Worm (Caenorhabditis elegans): Measurements from ENCODE around the gene atf-2.

The atf-2 gene

DNA sequence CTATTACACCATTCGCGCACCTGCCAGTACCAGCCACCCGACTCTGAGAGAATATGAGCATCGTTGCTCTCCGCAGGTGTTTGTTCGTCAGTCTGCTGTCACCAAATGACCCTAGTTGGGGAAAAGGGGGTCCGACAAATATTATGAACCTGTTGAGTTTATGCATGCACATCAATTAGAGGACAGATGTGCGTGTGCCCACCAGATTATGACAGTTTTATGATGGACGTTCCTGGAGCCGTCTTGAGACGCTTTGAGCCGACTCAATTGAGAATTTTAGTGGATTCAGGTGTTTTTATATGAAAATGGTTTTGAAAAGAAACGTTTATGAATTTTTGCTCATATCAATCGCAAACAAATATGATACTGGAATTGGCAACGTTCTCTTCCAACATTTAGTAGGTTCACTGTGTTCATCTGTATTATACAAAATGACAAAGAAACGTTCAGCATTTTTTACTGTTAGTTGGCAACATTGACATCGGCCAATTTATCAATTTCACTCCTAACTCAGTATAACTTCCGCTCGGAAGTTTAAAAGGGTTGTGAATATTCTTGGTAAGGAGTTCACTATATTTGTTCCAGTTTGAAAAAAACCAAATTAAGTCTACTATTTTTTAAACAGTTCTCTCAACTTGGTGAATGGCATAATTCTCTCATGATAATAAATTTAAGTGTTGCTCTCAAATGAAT is 4.4 kb upstream of the atf-2 start (continued):
- peak; percentile 78; the same call in 1 of the 2 replicates for TF ChIP-seq ceh-20 (GFP tag; IDR thresholded peaks at IDR 0.05)
- no peak for TF ChIP-seq dmd-8 (GFP tag; IDR thresholded peaks at IDR 0.05)
- TF ChIP-seq egl-27 (tag; optimal IDR thresholded peaks at IDR 0.05), result no peak
- TF ChIP-seq daf-8 (GFP tag; IDR thresholded peaks at IDR 0.05), result no peak
- no peak for TF ChIP-seq lin-39 (tag; optimal IDR thresholded peaks at IDR 0.05)
- peak in 1 of 2 experiments; percentile 45 for TF ChIP-seq hif-1 (tag; optimal IDR thresholded peaks at IDR 0.05)
- no peak; the same call in none of the 2 replicates for TF ChIP-seq ctbp-1 (GFP tag; IDR thresholded peaks at IDR 0.05)
- no peak for TF ChIP-seq cey-2 (tag; optimal IDR thresholded peaks at IDR 0.05; ENCODE audit: borderline replicate concordance, insufficient read depth)
- TF ChIP-seq lin-1 (GFP tag; IDR thresholded peaks at IDR 0.05), result peak; percentile 40; the same call in 1 of the 2 replicates
- peak; percentile 52 for TF ChIP-seq dmd-6 (GFP tag; IDR thresholded peaks at IDR 0.05)
- no peak for TF ChIP-seq attf-4 (tag; optimal IDR thresholded peaks at IDR 0.05)

DNA sequence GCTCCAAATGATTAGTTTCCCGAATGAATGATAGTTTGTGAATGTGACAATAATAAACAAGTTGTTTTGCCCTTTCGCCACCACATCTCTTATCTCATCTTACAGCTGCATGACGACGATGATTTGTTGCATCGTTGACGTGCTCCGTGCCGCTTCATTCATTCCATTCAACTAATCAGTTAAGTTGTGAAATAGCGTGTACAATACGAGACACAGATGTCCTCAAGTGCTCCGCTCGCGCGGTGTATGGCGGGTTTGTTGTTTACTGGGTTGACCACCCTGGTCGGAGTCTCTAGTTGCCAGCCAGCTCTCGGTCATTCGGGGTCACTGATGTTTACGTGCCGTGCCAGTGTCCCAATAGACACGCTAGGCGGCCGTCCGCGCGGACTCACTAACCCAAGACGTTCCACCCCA is 3.8 kb upstream of the atf-2 start:
- TF ChIP-seq hlh-11 (tag; optimal IDR thresholded peaks at IDR 0.05) (peak; percentile 33), lir-3 (tag; optimal IDR thresholded peaks at IDR 0.05) (no peak), madf-9 (GFP tag; conservative IDR thresholded peaks at IDR 0.05) (no peak), mxl-3 (GFP tag; optimal IDR thresholded peaks at IDR 0.05) (peak; percentile 7), pqm-1 (tag; optimal IDR thresholded peaks at IDR 0.05) (no peak), dve-1 (tag; optimal IDR thresholded peaks at IDR 0.05; ENCODE audit: insufficient read depth) (peak; percentile 52), daf-16 (GFP tag; optimal IDR thresholded peaks at IDR 0.05) (peak in 1 of 2 experiments; percentile 82), daf-16 (tag; optimal IDR thresholded peaks at IDR 0.05) (peak; percentile 98), set-16 (GFP tag; IDR thresholded peaks at IDR 0.05) (peak; percentile 49), T26A8.4 (GFP tag; IDR thresholded peaks at IDR 0.05) (peak; percentile 14; the same call in 1 of the 2 replicates), tag-97 (GFP tag; IDR thresholded peaks at IDR 0.05) (no peak), daf-19 (GFP tag; conservative IDR thresholded peaks at IDR 0.05) (0 out of 2 replicates have a peak, but pooled peaks have one; percentile 11), hif-1 (tag; optimal IDR thresholded peaks at IDR 0.05) (peak in 1 of 2 experiments; percentile 33), ztf-7 (tag; optimal IDR thresholded peaks at IDR 0.05) (peak; percentile 10), Y48G9A.11 (GFP tag; IDR thresholded peaks at IDR 0.05) (no peak), lin-29 (GFP tag; IDR thresholded peaks at IDR 0.05) (no peak), zfp-2 (tag; optimal IDR thresholded peaks at IDR 0.05) (no peak), hlh-30 (tag; optimal IDR thresholded peaks at IDR 0.05; ENCODE audit: insufficient read depth) (peak; percentile 31), F49E8.2 (tag; optimal IDR thresholded peaks at IDR 0.05; ENCODE audit: borderline replicate concordance) (no peak), egl-43 (GFP tag; IDR thresholded peaks at IDR 0.05) (0 out of 2 replicates have a peak, but pooled peaks have one; percentile 71), nhr-28 (tag; optimal IDR thresholded peaks at IDR 0.05) (peak; percentile 38), mdl-1 (tag; optimal IDR thresholded peaks at IDR 0.05) (peak in 1 of 2 experiments; percentile 24), aha-1 (tag) (no peak)

DNA sequence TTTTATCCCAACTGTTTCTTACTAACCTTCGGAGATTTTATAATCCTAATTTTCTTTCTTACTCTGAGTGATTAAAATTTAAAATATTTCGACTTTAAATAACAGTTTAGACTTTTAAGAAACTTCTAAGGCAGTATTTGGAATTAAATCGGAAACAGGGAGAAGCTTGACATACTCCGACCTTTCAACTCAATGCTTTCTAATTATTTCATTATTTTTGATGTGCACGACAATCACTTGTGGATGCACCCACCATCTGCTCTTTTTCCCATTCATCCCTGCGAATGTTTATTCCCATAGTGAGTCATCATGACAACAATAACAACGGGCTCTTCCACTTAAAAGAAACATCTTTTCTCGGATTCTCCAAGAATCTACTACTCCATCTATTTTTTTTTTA is 3.1 kb upstream of the atf-2 start:
- TF ChIP-seq zfp-3 (GFP tag; conservative IDR thresholded peaks at IDR 0.05) (no peak), fos-1 (tag; optimal IDR thresholded peaks at IDR 0.05) (no peak), R02D3.7 (tag; optimal IDR thresholded peaks at IDR 0.05) (no peak)

DNA sequence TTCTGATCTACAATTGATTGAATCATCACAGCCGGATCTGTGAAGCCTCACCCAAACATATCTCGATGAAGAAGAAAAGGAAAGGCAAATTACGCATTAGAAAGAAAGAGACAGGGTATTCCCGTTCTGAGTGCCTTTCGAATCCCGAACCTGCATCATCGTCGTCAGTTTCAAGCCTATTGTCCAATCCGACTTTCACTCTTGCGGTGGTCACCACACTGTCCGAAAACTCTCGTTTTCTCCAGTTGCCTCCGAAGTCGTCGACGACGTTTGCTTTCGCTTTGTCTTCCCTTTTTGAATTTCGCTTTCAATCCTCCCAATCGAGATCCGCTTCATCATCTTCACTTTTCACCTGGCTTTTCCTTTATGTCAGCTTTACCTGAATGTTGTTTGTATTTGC is 2.7 kb upstream of the atf-2 start:
- no peak for TF ChIP-seq lim-7 (GFP tag; IDR thresholded peaks at IDR 0.05)
- no peak for TF ChIP-seq php-3 (GFP tag; IDR thresholded peaks at IDR 0.05)
- no peak for TF ChIP-seq aha-1 (tag)
- TF ChIP-seq snpc-1.2 (GFP tag; IDR thresholded peaks at IDR 0.05), result no peak
- TF ChIP-seq saeg-2 (GFP tag; IDR thresholded peaks at IDR 0.05), result no peak
- TF ChIP-seq lin-13 (GFP tag; optimal IDR thresholded peaks at IDR 0.05), result no peak
- no peak for TF ChIP-seq aly-2 (tag; optimal IDR thresholded peaks at IDR 0.05)
- peak; percentile 18 for TF ChIP-seq mxl-3 (GFP tag; optimal IDR thresholded peaks at IDR 0.05)
- no peak for TF ChIP-seq hlh-30 (tag; optimal IDR thresholded peaks at IDR 0.05; ENCODE audit: insufficient read depth)
- TF ChIP-seq pha-4 (GFP tag; IDR thresholded peaks at IDR 0.05), result no peak
- TF ChIP-seq pha-4 (tag; optimal IDR thresholded peaks at IDR 0.05), result no peak
- no peak for TF ChIP-seq egl-27 (tag; optimal IDR thresholded peaks at IDR 0.05)
- no peak for TF ChIP-seq snpc-4 (tag; optimal IDR thresholded peaks at IDR 0.05)
- TF ChIP-seq vab-7 (GFP tag; IDR thresholded peaks at IDR 0.05), result no peak
- TF ChIP-seq T20F7.1 (GFP tag; optimal IDR thresholded peaks at IDR 0.05), result no peak
